Worm (Caenorhabditis elegans): ENCODE results near the gene fbxc-49.

- TF ChIP-seq lsy-2 (tag; optimal IDR thresholded peaks at IDR 0.05) (no peak), fkh-10 (GFP tag; optimal IDR thresholded peaks at IDR 0.05) (no peak), mab-9 (GFP tag; IDR thresholded peaks at IDR 0.05) (no peak), Y116A8C.19 (tag; optimal IDR thresholded peaks at IDR 0.05; ENCODE audit: borderline replicate concordance) (no peak), zag-1 (tag; optimal IDR thresholded peaks at IDR 0.05) (no peak), nhr-11 (tag; optimal IDR thresholded peaks at IDR 0.05) (no peak), lin-13 (GFP tag; optimal IDR thresholded peaks at IDR 0.05) (no peak), unc-62 (GFP tag; optimal IDR thresholded peaks at IDR 0.05) (no peak), grh-1 (GFP tag; IDR thresholded peaks at IDR 0.05) (no peak), fos-1 (tag; optimal IDR thresholded peaks at IDR 0.05) (no peak), dpl-1 (GFP tag; optimal IDR thresholded peaks at IDR 0.05) (no peak), ama-1 (optimal IDR thresholded peaks at IDR 0.05) (no peak)
Observed at ce11 chrII:2087206-2087605, 3.3 kb downstream of the fbxc-49 start.
